Fruit fly (Drosophila melanogaster): ENCODE data around the gene Nup205.

Nup205 gene

DNA sequence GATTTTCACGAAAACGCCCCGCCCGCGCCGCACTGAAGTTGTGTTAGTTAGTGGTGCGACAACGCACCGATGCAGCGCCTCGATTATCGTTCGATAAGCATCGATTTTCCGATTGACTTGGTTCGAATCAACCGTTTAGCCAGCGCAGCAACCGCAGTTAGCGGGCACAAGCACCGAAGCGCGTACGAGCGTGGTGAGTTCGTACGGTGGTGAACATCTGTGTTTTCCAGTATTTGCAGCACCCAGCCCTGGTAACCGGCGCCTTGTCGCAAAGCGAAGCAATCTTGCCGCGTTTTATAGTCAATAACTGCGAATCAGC is at the start of gene Nup205, which contains the start of gene pico:
TSS of gene Nup205 (plus strand) at position 226 of the 319 bp plus-strand sequence.
TSS of gene pico (minus strand) at position 71 of the 319 bp plus-strand sequence.
- TF ChIP-seq CG5204 (GFP tag; optimal IDR thresholded peaks at IDR 0.05) (no peak), cic (GFP tag; optimal IDR thresholded peaks at IDR 0.05) (peak; percentile 49), tj (GFP tag; optimal IDR thresholded peaks at IDR 0.05) (peak; percentile 66), bab1 (GFP tag; optimal IDR thresholded peaks at IDR 0.05) (peak; percentile 76), CG12768 (GFP tag; optimal IDR thresholded peaks at IDR 0.05) (no peak), pad (GFP tag; optimal IDR thresholded peaks at IDR 0.05) (no peak), CG33017 (tag; optimal IDR thresholded peaks at IDR 0.05) (no peak), CG1620 (GFP tag; optimal IDR thresholded peaks at IDR 0.05) (peak; percentile 44), ovo (GFP tag; optimal IDR thresholded peaks at IDR 0.05) (no peak), kay (GFP tag; ENCODE audit: borderline replicate concordance) (no peak), toe (GFP tag; optimal IDR thresholded peaks at IDR 0.05) (no peak), CG7101 (tag; optimal IDR thresholded peaks at IDR 0.05) (peak; percentile 28), CG14711 (tag; optimal IDR thresholded peaks at IDR 0.05) (no peak), Hr96 (GFP tag; optimal IDR thresholded peaks at IDR 0.05) (no peak), Clk (GFP tag; optimal IDR thresholded peaks at IDR 0.05) (no peak), Mnt (GFP tag; optimal IDR thresholded peaks at IDR 0.05) (peak; percentile 61), CG11617 (GFP tag; optimal IDR thresholded peaks at IDR 0.05) (no peak)

dm6 chrX:19806137-19806536 is 45.9 kb upstream of the Nup205 start:
- TF ChIP-seq Mnt (GFP tag; optimal IDR thresholded peaks at IDR 0.05) = no peak
- no peak for TF ChIP-seq CG14711 (tag; optimal IDR thresholded peaks at IDR 0.05)
- no peak for TF ChIP-seq tj (GFP tag; optimal IDR thresholded peaks at IDR 0.05)
- no peak for TF ChIP-seq Clk (GFP tag; optimal IDR thresholded peaks at IDR 0.05)
- TF ChIP-seq ovo (GFP tag; optimal IDR thresholded peaks at IDR 0.05) = no peak
- TF ChIP-seq CG11617 (GFP tag; optimal IDR thresholded peaks at IDR 0.05) = no peak
- no peak for TF ChIP-seq Hr96 (GFP tag; optimal IDR thresholded peaks at IDR 0.05)
- TF ChIP-seq cnc (optimal IDR thresholded peaks at IDR 0.05) = no peak
- TF ChIP-seq kay (GFP tag; ENCODE audit: borderline replicate concordance) = no peak
- TF ChIP-seq Crg-1 (GFP tag; optimal IDR thresholded peaks at IDR 0.05) = no peak
- TF ChIP-seq CG7045 (GFP tag; optimal IDR thresholded peaks at IDR 0.05) = no peak
- no peak for TF ChIP-seq CG12768 (GFP tag; optimal IDR thresholded peaks at IDR 0.05)
- TF ChIP-seq CG7101 (tag; optimal IDR thresholded peaks at IDR 0.05) = no peak
- TF ChIP-seq CG33017 (tag; optimal IDR thresholded peaks at IDR 0.05) = no peak
- TF ChIP-seq cic (GFP tag; optimal IDR thresholded peaks at IDR 0.05) = no peak
- TF ChIP-seq pad (GFP tag; optimal IDR thresholded peaks at IDR 0.05) = no peak

DNA sequence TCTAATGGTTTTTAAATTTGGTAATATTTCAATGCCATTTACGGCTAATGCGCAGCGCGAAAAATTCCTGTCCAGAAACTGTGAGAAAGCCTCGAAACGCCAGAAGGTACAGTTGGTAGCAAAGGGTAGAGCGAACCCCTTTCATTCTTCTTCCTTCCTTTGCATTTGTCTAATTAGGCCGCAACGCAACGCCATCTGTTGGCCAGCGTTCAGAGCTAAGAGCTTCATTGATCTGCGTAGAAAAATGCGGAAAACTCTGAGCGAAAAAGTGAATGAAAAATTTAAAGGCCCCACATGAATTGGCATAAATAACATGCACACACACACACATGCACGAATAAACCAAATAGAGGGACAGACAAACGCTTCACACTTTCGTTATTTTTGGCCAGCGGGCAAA is 41.0 kb upstream of the Nup205 start:
- TF ChIP-seq CG7045 (GFP tag; optimal IDR thresholded peaks at IDR 0.05) (no peak), CG7101 (tag; optimal IDR thresholded peaks at IDR 0.05) (no peak), Clk (GFP tag; optimal IDR thresholded peaks at IDR 0.05) (no peak), Hr96 (GFP tag; optimal IDR thresholded peaks at IDR 0.05) (no peak), Mnt (GFP tag; optimal IDR thresholded peaks at IDR 0.05) (no peak), kay (GFP tag; ENCODE audit: borderline replicate concordance) (no peak), CG11617 (GFP tag; optimal IDR thresholded peaks at IDR 0.05) (no peak), toe (GFP tag; optimal IDR thresholded peaks at IDR 0.05) (no peak), cnc (optimal IDR thresholded peaks at IDR 0.05) (no peak), tj (GFP tag; optimal IDR thresholded peaks at IDR 0.05) (no peak), bab1 (GFP tag; optimal IDR thresholded peaks at IDR 0.05) (no peak), CG12768 (GFP tag; optimal IDR thresholded peaks at IDR 0.05) (no peak)

- TF ChIP-seq CG1620 (GFP tag; optimal IDR thresholded peaks at IDR 0.05) (no peak), Mnt (GFP tag; optimal IDR thresholded peaks at IDR 0.05) (no peak), bab1 (GFP tag; optimal IDR thresholded peaks at IDR 0.05) (no peak), Hr96 (GFP tag; optimal IDR thresholded peaks at IDR 0.05) (no peak), CG7045 (GFP tag; optimal IDR thresholded peaks at IDR 0.05) (no peak), cnc (optimal IDR thresholded peaks at IDR 0.05) (no peak), toe (GFP tag; optimal IDR thresholded peaks at IDR 0.05) (no peak), CG33017 (tag; optimal IDR thresholded peaks at IDR 0.05) (no peak), cic (GFP tag; optimal IDR thresholded peaks at IDR 0.05) (no peak), CG5204 (GFP tag; optimal IDR thresholded peaks at IDR 0.05) (no peak), kay (GFP tag; ENCODE audit: borderline replicate concordance) (no peak), CG14711 (tag; optimal IDR thresholded peaks at IDR 0.05) (no peak), CG7101 (tag; optimal IDR thresholded peaks at IDR 0.05) (no peak), Crg-1 (GFP tag; optimal IDR thresholded peaks at IDR 0.05) (no peak), Clk (GFP tag; optimal IDR thresholded peaks at IDR 0.05) (no peak), tj (GFP tag; optimal IDR thresholded peaks at IDR 0.05) (no peak), pad (GFP tag; optimal IDR thresholded peaks at IDR 0.05) (no peak), CG12768 (GFP tag; optimal IDR thresholded peaks at IDR 0.05) (no peak), CG11617 (GFP tag; optimal IDR thresholded peaks at IDR 0.05) (no peak)
These were observed 39.6 kb upstream of the Nup205 start, which contains the start of gene SkpD for dm6 chrX:19812429-19812828. TSS of gene SkpD (plus strand) at chrX:19812729.

dm6 chrX:19815772-19816171 is 36.2 kb upstream of the Nup205 start, which contains the start of gene SkpC:
TSS of gene SkpC (plus strand) at chrX:19816072.
- no peak for TF ChIP-seq CG14711 (tag; optimal IDR thresholded peaks at IDR 0.05)
- no peak for TF ChIP-seq CG7101 (tag; optimal IDR thresholded peaks at IDR 0.05)
- no peak for TF ChIP-seq cnc (optimal IDR thresholded peaks at IDR 0.05)
- no peak for TF ChIP-seq ovo (GFP tag; optimal IDR thresholded peaks at IDR 0.05)
- no peak for TF ChIP-seq pad (GFP tag; optimal IDR thresholded peaks at IDR 0.05)
- TF ChIP-seq CG1620 (GFP tag; optimal IDR thresholded peaks at IDR 0.05) = no peak
- no peak for TF ChIP-seq Crg-1 (GFP tag; optimal IDR thresholded peaks at IDR 0.05)
- TF ChIP-seq CG11617 (GFP tag; optimal IDR thresholded peaks at IDR 0.05) = no peak

- no peak for TF ChIP-seq CG1620 (GFP tag; optimal IDR thresholded peaks at IDR 0.05)
- TF ChIP-seq CG14711 (tag; optimal IDR thresholded peaks at IDR 0.05) = no peak
- TF ChIP-seq toe (GFP tag; optimal IDR thresholded peaks at IDR 0.05) = no peak
- TF ChIP-seq CG33017 (tag; optimal IDR thresholded peaks at IDR 0.05) = no peak
- TF ChIP-seq tj (GFP tag; optimal IDR thresholded peaks at IDR 0.05) = no peak
- no peak for TF ChIP-seq Mnt (GFP tag; optimal IDR thresholded peaks at IDR 0.05)
- no peak for TF ChIP-seq Clk (GFP tag; optimal IDR thresholded peaks at IDR 0.05)
- TF ChIP-seq Crg-1 (GFP tag; optimal IDR thresholded peaks at IDR 0.05) = no peak
- TF ChIP-seq bab1 (GFP tag; optimal IDR thresholded peaks at IDR 0.05) = no peak
- no peak for TF ChIP-seq CG11617 (GFP tag; optimal IDR thresholded peaks at IDR 0.05)
- no peak for TF ChIP-seq Hr96 (GFP tag; optimal IDR thresholded peaks at IDR 0.05)
- no peak for TF ChIP-seq cnc (optimal IDR thresholded peaks at IDR 0.05)
- TF ChIP-seq CG5204 (GFP tag; optimal IDR thresholded peaks at IDR 0.05) = no peak
- TF ChIP-seq CG7101 (tag; optimal IDR thresholded peaks at IDR 0.05) = no peak
- no peak for TF ChIP-seq cic (GFP tag; optimal IDR thresholded peaks at IDR 0.05)
These were observed 33.4 kb upstream of the Nup205 start for dm6 chrX:19818617-19819016.

Measured in whole organism, adult.